Fruit fly (Drosophila melanogaster) whole organism, embryonic: ENCODE data around the gene eIF2Bepsilon.
A peak's percentile ranks its signal among the peaks of the same experiment; 100 is the strongest.

ENCODE experiments used
- Atf3 ChIP-seq: fragments of 200-800 bp; sonication (Bioruptor generic); optimal IDR thresholded peaks from 3 replicates; lab custom pipeline; 2016; ENCODE audit warnings: missing biosample characterization, missing genetic modification characterization
- CG10267 ChIP-seq: fragments of 200-800 bp; sonication (Bioruptor generic); optimal IDR thresholded peaks from 2 replicates; lab custom pipeline; 2018; ENCODE audit warnings: missing biosample characterization, mild to moderate bottlenecking, missing genetic modification characterization, moderate library complexity
- CG11695 ChIP-seq: fragments of 200-800 bp; sonication (Bioruptor generic); IDR thresholded peaks from 3 replicates; pipeline ENCODE4 v1.3.6; 2022; ENCODE audit warnings: missing biosample characterization, missing genetic modification characterization
- CG11723 ChIP-seq: fragments of 200-800 bp; sonication (Bioruptor generic); optimal IDR thresholded peaks from 2 replicates; lab custom pipeline; 2017; ENCODE audit warnings: missing biosample characterization, mild to moderate bottlenecking, missing genetic modification characterization
- CG13287 ChIP-seq: fragments of 200-800 bp; sonication (Bioruptor generic); IDR thresholded peaks from 2 replicates; pipeline ENCODE4 v1.3.6; 2022; ENCODE audit warnings: missing biosample characterization, missing genetic modification characterization; ENCODE audit not compliant: partially characterized antibody
- CG13775 ChIP-seq: fragments of 200-800 bp; sonication (Bioruptor generic); optimal IDR thresholded peaks from 3 replicates; lab custom pipeline; 2017; ENCODE audit warnings: missing biosample characterization, mild to moderate bottlenecking, missing genetic modification characterization
- CG14860 ChIP-seq: fragments of 200-800 bp; sonication (Bioruptor generic); IDR thresholded peaks from 3 replicates; pipeline ENCODE4 v1.3.6; 2022; ENCODE audit warnings: missing biosample characterization, missing genetic modification characterization; ENCODE audit not compliant: partially characterized antibody
- CG17802 ChIP-seq: fragments of 200-800 bp; sonication (Bioruptor generic); optimal IDR thresholded peaks from 2 replicates; lab custom pipeline; 2018; ENCODE audit warnings: missing biosample characterization, mild to moderate bottlenecking, missing genetic modification characterization, moderate library complexity
- CG18619 ChIP-seq: fragments of 200-800 bp; sonication (Bioruptor generic); optimal IDR thresholded peaks from 3 replicates; lab custom pipeline; 2017; ENCODE audit warnings: missing biosample characterization, mild to moderate bottlenecking, missing genetic modification characterization
- CG34376 ChIP-seq: fragments of 200-800 bp; sonication (Bioruptor generic); optimal IDR thresholded peaks from 2 replicates; lab custom pipeline; 2018; ENCODE audit warnings: missing biosample characterization, mild to moderate bottlenecking, missing genetic modification characterization
- CG42726 ChIP-seq: fragments of 200-800 bp; sonication (Bioruptor generic); IDR thresholded peaks from 2 replicates; pipeline ENCODE4 v1.3.6; 2022; ENCODE audit warnings: missing biosample characterization, missing genetic modification characterization; ENCODE audit not compliant: partially characterized antibody
- CG4404 ChIP-seq: fragments of 200-800 bp; sonication (Bioruptor generic); IDR thresholded peaks from 2 replicates; pipeline ENCODE4 v1.3.6; 2022; ENCODE audit warnings: missing biosample characterization, missing genetic modification characterization
- CG4730 ChIP-seq: fragments of 200-800 bp; sonication (Bioruptor generic); IDR thresholded peaks from 2 replicates; pipeline ENCODE4 v1.3.6; 2022; ENCODE audit warnings: missing biosample characterization, missing genetic modification characterization
- CG8290 ChIP-seq, 3 experiments: fragments of 200-800 bp; sonication (Bioruptor generic); optimal IDR thresholded peaks; 2 replicates each; lab custom pipeline; 2016 to 2019; ENCODE audit warnings: missing biosample characterization in 3 of 3, missing genetic modification characterization in 3 of 3, mild to moderate bottlenecking in 2 of 3, moderate library complexity in 1 of 3
- CG9727 ChIP-seq: fragments of 200-800 bp; sonication (Bioruptor generic); optimal IDR thresholded peaks from 3 replicates; lab custom pipeline; 2017; ENCODE audit warnings: missing biosample characterization, mild to moderate bottlenecking, missing genetic modification characterization
- Chrac-16 ChIP-seq: fragments of 200-800 bp; sonication (Bioruptor generic); optimal IDR thresholded peaks from 3 replicates; lab custom pipeline; 2016; ENCODE audit warnings: missing biosample characterization, missing genetic modification characterization
- CoRest ChIP-seq: fragments of 200-800 bp; sonication (Bioruptor generic); optimal IDR thresholded peaks from 3 replicates; lab custom pipeline; 2018; ENCODE audit warnings: missing biosample characterization, mild to moderate bottlenecking, missing genetic modification characterization, moderate library complexity
- E2f2 ChIP-seq: fragments of 200-800 bp; sonication (Bioruptor generic); IDR thresholded peaks from 2 replicates; pipeline ENCODE4 v1.3.6; 2022; ENCODE audit warnings: missing biosample characterization, missing genetic modification characterization
- Gug ChIP-seq: fragments of 200-800 bp; sonication (Bioruptor generic); IDR thresholded peaks from 4 replicates; pipeline ENCODE4 v1.3.6; 2022; ENCODE audit warnings: missing biosample characterization, missing genetic modification characterization
- HLH54F ChIP-seq: fragments of 200-800 bp; sonication (Bioruptor generic); optimal IDR thresholded peaks from 3 replicates; lab custom pipeline; 2016; ENCODE audit warnings: missing biosample characterization, missing genetic modification characterization
- Hey ChIP-seq: fragments of 200-800 bp; sonication (Bioruptor generic); optimal IDR thresholded peaks from 3 replicates; lab custom pipeline; 2018; ENCODE audit warnings: missing biosample characterization, mild to moderate bottlenecking, missing genetic modification characterization
- Lpt ChIP-seq: fragments of >200 bp; optimal IDR thresholded peaks from 2 replicates; lab custom pipeline; 2018; ENCODE audit warnings: missing biosample characterization, missing genetic modification characterization
- Max ChIP-seq: fragments of 200-800 bp; sonication (Bioruptor generic); optimal IDR thresholded peaks from 2 replicates; lab custom pipeline; 2016; ENCODE audit warnings: missing biosample characterization, mild to moderate bottlenecking, missing genetic modification characterization
- Optix ChIP-seq: fragments of 200-800 bp; sonication (Bioruptor generic); IDR thresholded peaks from 3 replicates; pipeline ENCODE4 v1.3.6; 2022; ENCODE audit warnings: missing biosample characterization, missing genetic modification characterization
- Side ChIP-seq: fragments of 200-800 bp; sonication (Bioruptor generic); optimal IDR thresholded peaks from 2 replicates; lab custom pipeline; 2016; ENCODE audit warnings: missing biosample characterization, missing genetic modification characterization
- Sry-δ ChIP-seq: fragments of 200-800 bp; sonication (Bioruptor generic); optimal IDR thresholded peaks from 2 replicates; lab custom pipeline; 2016; ENCODE audit warnings: missing biosample characterization, missing genetic modification characterization
- bcd ChIP-seq: fragments of 200-800 bp; sonication (Bioruptor generic); optimal IDR thresholded peaks from 2 replicates; lab custom pipeline; 2017; ENCODE audit warnings: missing biosample characterization, mild to moderate bottlenecking, missing genetic modification characterization
- cas ChIP-seq: fragments of 200-800 bp; sonication (Bioruptor generic); IDR thresholded peaks from 2 replicates; pipeline ENCODE4 v1.3.6; 2022; ENCODE audit warnings: missing biosample characterization, missing genetic modification characterization
- cg ChIP-seq: fragments of 200-800 bp; sonication (Bioruptor generic); optimal IDR thresholded peaks from 3 replicates; lab custom pipeline; 2019; ENCODE audit warnings: missing biosample characterization, mild to moderate bottlenecking, missing genetic modification characterization, moderate library complexity
- ci ChIP-seq: fragments of 200-800 bp; sonication (Bioruptor generic); IDR thresholded peaks from 3 replicates; pipeline ENCODE4 v1.3.6; 2022; ENCODE audit warnings: missing biosample characterization, missing genetic modification characterization
- gce ChIP-seq: fragments of 200-800 bp; sonication (Bioruptor generic); IDR thresholded peaks from 3 replicates; pipeline ENCODE4 v1.3.6; 2022; ENCODE audit warnings: missing biosample characterization, missing genetic modification characterization
- gt ChIP-seq: fragments of 200-800 bp; sonication (Bioruptor generic); IDR thresholded peaks from 2 replicates; pipeline ENCODE4 v1.3.6; 2022; ENCODE audit warnings: missing biosample characterization, missing genetic modification characterization
- hb ChIP-seq: fragments of 200-800 bp; sonication (Bioruptor generic); IDR thresholded peaks from 3 replicates; pipeline ENCODE4 v1.3.6; 2022; ENCODE audit warnings: missing biosample characterization, missing genetic modification characterization; ENCODE audit not compliant: partially characterized antibody
- inv ChIP-seq: fragments of 200-800 bp; sonication (Bioruptor generic); IDR thresholded peaks from 2 replicates; pipeline ENCODE4 v1.3.6; 2022; ENCODE audit warnings: missing biosample characterization, missing genetic modification characterization; ENCODE audit not compliant: partially characterized antibody
- klu ChIP-seq: fragments of 200-800 bp; sonication (Bioruptor generic); IDR thresholded peaks from 2 replicates; pipeline ENCODE4 v1.3.6; 2022; ENCODE audit warnings: missing biosample characterization, missing genetic modification characterization
- lilli ChIP-seq: fragments of 200-800 bp; sonication (Bioruptor generic); optimal IDR thresholded peaks from 3 replicates; lab custom pipeline; 2016; ENCODE audit warnings: missing biosample characterization, missing genetic modification characterization
- lola ChIP-seq, 3 experiments: fragments of >200 bp in 2 of 3; fragments of 200-800 bp in 1 of 3; sonication (Bioruptor generic) in 1 of 3; optimal IDR thresholded peaks; 2 replicates each; lab custom pipeline; 2017 to 2019; ENCODE audit warnings: missing biosample characterization in 3 of 3, missing genetic modification characterization in 3 of 3, mild to moderate bottlenecking in 1 of 3, moderate library complexity in 1 of 3
- pho ChIP-seq: fragments of 200-800 bp; sonication (Bioruptor generic); optimal IDR thresholded peaks from 2 replicates; lab custom pipeline; 2016; ENCODE audit warnings: missing biosample characterization, missing genetic modification characterization
- pum ChIP-seq: fragments of 200-800 bp; sonication (Bioruptor generic); optimal IDR thresholded peaks from 2 replicates; lab custom pipeline; 2016; ENCODE audit warnings: missing biosample characterization, missing genetic modification characterization
- row ChIP-seq: fragments of 200-800 bp; sonication (Bioruptor generic); IDR thresholded peaks from 3 replicates; pipeline ENCODE4 v1.3.6; 2022; ENCODE audit warnings: missing biosample characterization, missing genetic modification characterization
- sisA ChIP-seq: fragments of 200-800 bp; sonication (Bioruptor generic); IDR thresholded peaks from 2 replicates; pipeline ENCODE4 v1.3.6; 2022; ENCODE audit warnings: missing biosample characterization, missing genetic modification characterization
- sna ChIP-seq: fragments of 200-800 bp; sonication (Bioruptor generic); IDR thresholded peaks from 2 replicates; pipeline ENCODE4 v1.3.6; 2022; ENCODE audit warnings: missing biosample characterization, missing genetic modification characterization; ENCODE audit not compliant: partially characterized antibody
- ssp ChIP-seq: fragments of 200-800 bp; sonication (Bioruptor generic); IDR thresholded peaks from 2 replicates; pipeline ENCODE4 v1.3.6; 2022; ENCODE audit warnings: missing biosample characterization, missing genetic modification characterization
- sug ChIP-seq: fragments of 200-800 bp; optimal IDR thresholded peaks from 2 replicates; lab custom pipeline; 2019; ENCODE audit warnings: missing biosample characterization, mild to moderate bottlenecking, missing genetic modification characterization, moderate library complexity
- tin ChIP-seq: fragments of 200-800 bp; sonication (Bioruptor generic); optimal IDR thresholded peaks from 3 replicates; lab custom pipeline; 2016; ENCODE audit warnings: missing biosample characterization, missing genetic modification characterization
- twi ChIP-seq: fragments of 200-800 bp; optimal IDR thresholded peaks from 2 replicates; lab custom pipeline; 2019; ENCODE audit warnings: missing biosample characterization, mild to moderate bottlenecking, missing genetic modification characterization, moderate library complexity
- zen2 ChIP-seq: fragments of 200-800 bp; sonication (Bioruptor generic); IDR thresholded peaks from 3 replicates; pipeline ENCODE4 v1.3.6; 2022; ENCODE audit warnings: missing biosample characterization, missing genetic modification characterization; ENCODE audit not compliant: partially characterized antibody
- zf30C ChIP-seq: fragments of 200-800 bp; sonication (Bioruptor generic); optimal IDR thresholded peaks from 3 replicates; lab custom pipeline; 2018; ENCODE audit warnings: missing biosample characterization, mild to moderate bottlenecking, missing genetic modification characterization
- zfh1 ChIP-seq: fragments of 200-800 bp; sonication (Bioruptor generic); IDR thresholded peaks from 3 replicates; pipeline ENCODE4 v1.3.6; 2022; ENCODE audit warnings: missing biosample characterization, missing genetic modification characterization

Gene eIF2Bepsilon

dm6 chrX:1889926-1890325 is 32.7 kb downstream of the eIF2Bepsilon start, which contains the start of the genes trr and mRpL16 (continued):
- no peak for TF ChIP-seq hb (GFP tag; lab: Robert Waterston, UW)
- no peak for TF ChIP-seq Lpt (GFP tag; lab: Kevin White, UChicago)
- TF ChIP-seq Side (GFP tag; lab: Kevin White, UChicago), result peak; percentile 27
- no peak for TF ChIP-seq CG4730 (GFP tag; lab: Robert Waterston, UW)
- peak; percentile 88 for TF ChIP-seq ssp (GFP tag; lab: Robert Waterston, UW)
- no peak for TF ChIP-seq klu (GFP tag; lab: Robert Waterston, UW)
- TF ChIP-seq row (GFP tag; lab: Robert Waterston, UW), result peak; percentile 74
- TF ChIP-seq tin (GFP tag; lab: Kevin White, UChicago), result peak; percentile 32
- TF ChIP-seq HLH54F (GFP tag; lab: Kevin White, UChicago), result peak; percentile 49
- TF ChIP-seq CG10267 (tag; lab: Kevin White, UChicago), result peak; percentile 60
- TF ChIP-seq CG13287 (GFP tag; lab: Robert Waterston, UW), result peak; percentile 82
- TF ChIP-seq E2f2 (GFP tag; lab: Robert Waterston, UW), result peak; percentile 40; the same call in 1 of the 2 replicates
- TF ChIP-seq CG11695 (GFP tag; lab: Robert Waterston, UW), result peak; percentile 39; the same call in 1 of the 3 replicates
- TF ChIP-seq pum, result peak; percentile 33
- TF ChIP-seq inv (GFP tag; lab: Robert Waterston, UW), result peak; percentile 58
- TF ChIP-seq CG9727 (GFP tag; lab: Kevin White, UChicago), result peak; percentile 60
- TF ChIP-seq CG42726, result no peak
- no peak for TF ChIP-seq Hey (tag; lab: Kevin White, UChicago)
- no peak for TF ChIP-seq CG34376 (GFP tag; lab: Kevin White, UChicago)
- no peak for TF ChIP-seq cas (GFP tag; lab: Robert Waterston, UW)
- TF ChIP-seq sisA (GFP tag; lab: Robert Waterston, UW), result no peak
- TF ChIP-seq pho (GFP tag; lab: Kevin White, UChicago), result peak; percentile 53
- peak; percentile 80 for TF ChIP-seq Sry-δ (GFP tag; lab: Kevin White, UChicago)
- TF ChIP-seq sna (GFP tag; lab: Robert Waterston, UW), result peak; percentile 68; the same call in 1 of the 2 replicates
- 0 out of 3 replicates have a peak, but pooled peaks have one; percentile 40 for TF ChIP-seq Optix (GFP tag; lab: Robert Waterston, UW)
- TF ChIP-seq CG8290 (GFP tag; optimal IDR thresholded peaks at IDR 0.05; lab: Kevin White, UChicago), result no peak
- TF ChIP-seq CG8290 (tag; optimal IDR thresholded peaks at IDR 0.05; lab: Kevin White, UChicago), result no peak
- TF ChIP-seq CG14860 (GFP tag; lab: Robert Waterston, UW), result peak; percentile 28; the same call in 1 of the 3 replicates
- peak; percentile 42 for TF ChIP-seq CoRest (tag; lab: Kevin White, UChicago)
- 0 out of 3 replicates have a peak, but pooled peaks have one; percentile 43 for TF ChIP-seq ci (GFP tag; lab: Robert Waterston, UW)
- peak; percentile 39 for TF ChIP-seq twi (tag; lab: Kevin White, UChicago)
- peak; percentile 30; the same call in 1 of the 4 replicates for TF ChIP-seq Gug (GFP tag; lab: Robert Waterston, UW)
- TF ChIP-seq sug (tag; lab: Kevin White, UChicago), result peak; percentile 64
- peak; percentile 49 for TF ChIP-seq lilli (GFP tag; lab: Kevin White, UChicago)
- peak; percentile 30; the same call in 1 of the 3 replicates for TF ChIP-seq zen2 (GFP tag; lab: Robert Waterston, UW)
- peak in 1 of 3 experiments; percentile 40 for TF ChIP-seq lola (GFP tag; optimal IDR thresholded peaks at IDR 0.05; lab: Kevin White, UChicago)
- peak; percentile 19 for TF ChIP-seq Chrac-16 (GFP tag; lab: Kevin White, UChicago)
- peak; percentile 7 for TF ChIP-seq cg
- peak; percentile 21; the same call in 1 of the 3 replicates for TF ChIP-seq gce (GFP tag; lab: Robert Waterston, UW)
- no peak for TF ChIP-seq bcd (GFP tag; lab: Kevin White, UChicago)
- peak; percentile 43; the same call in 1 of the 3 replicates for TF ChIP-seq zfh1 (GFP tag; lab: Robert Waterston, UW)
- TF ChIP-seq CG18619 (GFP tag; lab: Kevin White, UChicago), result no peak
- peak; percentile 100 for TF ChIP-seq CG17802
- TF ChIP-seq CG11723 (GFP tag; lab: Kevin White, UChicago), result no peak
- peak; percentile 40 for TF ChIP-seq CG13775 (GFP tag; lab: Kevin White, UChicago)
- no peak for TF ChIP-seq zf30C (GFP tag; lab: Kevin White, UChicago)
- TF ChIP-seq Max, result no peak
- no peak for TF ChIP-seq gt (GFP tag; lab: Robert Waterston, UW)
- TF ChIP-seq CG4404 (GFP tag; lab: Robert Waterston, UW), result peak; percentile 31; the same call in 1 of the 2 replicates
- TF ChIP-seq Atf3, result peak; percentile 36
